Fruit fly (Drosophila melanogaster) whole organism, prepupa: ENCODE measurements around the gene PLCXD.

Source experiments
- CG1621 ChIP-seq: fragments of 200-800 bp; sonication (Bioruptor generic); optimal IDR thresholded peaks from 3 replicates; lab custom pipeline; 2018; ENCODE audit warnings: missing biosample characterization, mild to moderate bottlenecking, missing genetic modification characterization
- CG3032 ChIP-seq: fragments of 200-800 bp; optimal IDR thresholded peaks from 2 replicates; lab custom pipeline; 2019; ENCODE audit warnings: missing biosample characterization, mild to moderate bottlenecking, missing genetic modification characterization, moderate library complexity
- CG4318 ChIP-seq: fragments of 200-800 bp; sonication (Bioruptor generic); optimal IDR thresholded peaks from 3 replicates; lab custom pipeline; 2017; ENCODE audit warnings: missing biosample characterization, mild to moderate bottlenecking, missing genetic modification characterization
- CG6854 ChIP-seq: fragments of 200-800 bp; sonication (Bioruptor generic); optimal IDR thresholded peaks from 2 replicates; lab custom pipeline; 2017; ENCODE audit warnings: missing biosample characterization, mild to moderate bottlenecking, missing genetic modification characterization
- CG8319 ChIP-seq: fragments of 200-800 bp; sonication (Bioruptor generic); optimal IDR thresholded peaks from 3 replicates; lab custom pipeline; 2016; ENCODE audit warnings: missing biosample characterization, missing genetic modification characterization
- Gug ChIP-seq: fragments of 200-800 bp; sonication (Bioruptor generic); IDR thresholded peaks from 2 replicates; pipeline ENCODE4 v1.3.6; 2022; ENCODE audit warnings: missing biosample characterization, missing genetic modification characterization
- Lpt ChIP-seq: fragments of 200-800 bp; sonication (Bioruptor generic); optimal IDR thresholded peaks from 3 replicates; lab custom pipeline; 2016; ENCODE audit warnings: missing biosample characterization, missing genetic modification characterization
- OdsH ChIP-seq: fragments of 200-800 bp; sonication (Bioruptor generic); optimal IDR thresholded peaks from 3 replicates; lab custom pipeline; 2016; ENCODE audit warnings: missing biosample characterization, missing genetic modification characterization
- Sox102F ChIP-seq: fragments of 200-800 bp; sonication (Bioruptor generic); optimal IDR thresholded peaks from 2 replicates; lab custom pipeline; 2016; ENCODE audit warnings: missing biosample characterization, mild to moderate bottlenecking, missing genetic modification characterization
- dsx ChIP-seq: fragments of 200-800 bp; optimal IDR thresholded peaks from 3 replicates; lab custom pipeline; 2019; ENCODE audit warnings: missing biosample characterization, mild to moderate bottlenecking, missing genetic modification characterization, moderate library complexity; ENCODE audit not compliant: poor library complexity, severe bottlenecking
- topi ChIP-seq: fragments of 200-800 bp; sonication (Bioruptor generic); optimal IDR thresholded peaks from 3 replicates; lab custom pipeline; 2016; ENCODE audit warnings: missing biosample characterization, missing genetic modification characterization

DNA sequence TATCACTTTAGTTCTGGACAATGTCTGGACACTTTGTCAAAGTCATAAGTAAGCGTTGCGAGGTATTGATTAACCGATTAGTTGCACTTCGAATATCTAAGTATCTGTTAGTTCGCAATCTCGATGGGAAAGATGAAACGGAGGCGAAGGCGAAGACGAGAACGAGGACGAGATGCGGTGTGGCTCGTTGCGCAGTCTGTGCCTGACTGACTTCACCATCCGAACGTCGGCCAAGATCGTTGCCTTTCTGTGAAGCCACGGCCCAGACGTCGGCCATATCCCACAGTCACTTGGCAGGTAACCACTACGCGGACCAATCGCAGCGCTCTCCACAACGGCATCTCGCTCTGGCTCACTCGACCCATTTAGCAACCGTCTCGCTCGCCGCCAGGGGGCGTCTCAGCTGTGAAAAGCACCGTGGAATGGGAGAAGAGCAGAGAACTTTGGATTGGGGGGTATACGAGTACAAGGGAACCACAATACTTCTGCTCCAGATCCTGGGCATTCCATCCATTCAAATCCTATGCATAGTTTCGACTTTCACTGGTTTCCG, 36.5 kb downstream of the PLCXD start, which contains the start of gene prd:
- TF ChIP-seq CG3032 (no peak), Lpt (no peak), CG6854 (no peak), topi (GFP tag; lab: Kevin White, UChicago) (no peak), CG4318 (GFP tag; lab: Kevin White, UChicago) (no peak), Sox102F (GFP tag; lab: Kevin White, UChicago) (no peak), OdsH (GFP tag; lab: Kevin White, UChicago) (no peak), CG1621 (tag; lab: Kevin White, UChicago) (no peak), Gug (GFP tag; lab: Robert Waterston, UW) (no peak), dsx (GFP tag; lab: Kevin White, UChicago) (no peak), CG8319 (GFP tag; lab: Kevin White, UChicago) (no peak)
